Worm (Caenorhabditis elegans): ENCODE results near the gene tost-1.

DNA sequence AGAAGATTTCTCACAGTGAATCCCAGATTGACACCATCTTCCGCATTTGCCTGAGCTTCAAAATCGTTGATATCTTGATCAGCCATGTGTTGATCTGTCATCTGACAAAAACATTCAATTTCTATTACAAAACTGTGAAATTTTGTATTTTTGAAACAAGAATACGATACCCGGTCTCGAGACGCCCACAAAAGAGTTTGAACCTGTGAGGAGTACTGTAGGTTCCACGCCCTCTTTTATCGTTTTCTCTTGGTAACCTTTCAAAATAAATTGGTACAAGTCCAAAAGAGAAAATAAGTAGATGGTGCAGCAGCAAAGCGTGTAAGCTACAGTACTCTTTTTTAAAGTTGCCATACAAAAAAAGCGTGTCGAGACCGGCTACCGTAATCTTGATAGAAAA is 31.8 kb upstream of the tost-1 start, which contains the start of gene F26F4.12:
- no peak for TF ChIP-seq sdc-2 (tag; optimal IDR thresholded peaks at IDR 0.05)
- no peak for TF ChIP-seq dmd-4 (tag; optimal IDR thresholded peaks at IDR 0.05; ENCODE audit: borderline replicate concordance)
- TF ChIP-seq elt-4 (tag; optimal IDR thresholded peaks at IDR 0.05), result no peak
- TF ChIP-seq eyg-1 (tag; optimal IDR thresholded peaks at IDR 0.05), result no peak

Data from whole organism, late embryonic.